Fruit fly (Drosophila melanogaster): ENCODE measurements around the gene Act5C.
A peak's percentile ranks its signal among the peaks of the same experiment; 100 is the strongest.

Act5C gene

DNA sequence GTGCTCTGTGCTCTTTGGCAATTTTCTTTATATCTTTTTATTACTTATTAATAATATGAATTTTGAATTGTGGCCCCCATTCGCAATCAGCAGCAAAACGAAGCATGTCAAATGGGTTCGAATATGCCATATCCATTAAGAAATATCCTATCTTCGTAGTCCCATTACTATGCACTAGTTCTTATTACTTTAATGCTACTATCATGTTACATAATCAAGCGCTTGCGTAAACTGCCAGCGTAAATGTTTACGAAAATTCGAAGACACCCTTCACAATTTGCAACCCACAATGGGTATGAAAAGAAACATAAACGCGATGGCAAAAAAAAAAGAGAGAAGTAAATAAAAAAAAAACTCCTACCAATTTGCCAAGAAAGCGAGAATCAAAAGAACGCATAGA, 26.1 kb downstream of the Act5C start (continued):
- TF ChIP-seq CG8632 (GFP tag; optimal IDR thresholded peaks at IDR 0.05) (peak; percentile 50), Hr39 (GFP tag; optimal IDR thresholded peaks at IDR 0.05) (peak; percentile 72), CG7368 (GFP tag; optimal IDR thresholded peaks at IDR 0.05) (peak; percentile 65), pdm3 (GFP tag; optimal IDR thresholded peaks at IDR 0.05) (peak; percentile 85), Sox15 (GFP tag; optimal IDR thresholded peaks at IDR 0.05) (peak; percentile 50), CG10631 (GFP tag; optimal IDR thresholded peaks at IDR 0.05) (peak; percentile 76), CG8119 (GFP tag; IDR thresholded peaks at IDR 0.05) (peak; percentile 75), svp (GFP tag) (peak; percentile 63), OdsH (GFP tag; optimal IDR thresholded peaks at IDR 0.05) (peak; percentile 80), salr (GFP tag; optimal IDR thresholded peaks at IDR 0.05) (peak; percentile 65 to 68), Ets21C (GFP tag; optimal IDR thresholded peaks at IDR 0.05) (peak; percentile 34), CG34406 (GFP tag; optimal IDR thresholded peaks at IDR 0.05) (peak; percentile 54), lz (GFP tag; optimal IDR thresholded peaks at IDR 0.05) (peak; percentile 46), Lpt (GFP tag; optimal IDR thresholded peaks at IDR 0.05) (peak; percentile 58)

DNA sequence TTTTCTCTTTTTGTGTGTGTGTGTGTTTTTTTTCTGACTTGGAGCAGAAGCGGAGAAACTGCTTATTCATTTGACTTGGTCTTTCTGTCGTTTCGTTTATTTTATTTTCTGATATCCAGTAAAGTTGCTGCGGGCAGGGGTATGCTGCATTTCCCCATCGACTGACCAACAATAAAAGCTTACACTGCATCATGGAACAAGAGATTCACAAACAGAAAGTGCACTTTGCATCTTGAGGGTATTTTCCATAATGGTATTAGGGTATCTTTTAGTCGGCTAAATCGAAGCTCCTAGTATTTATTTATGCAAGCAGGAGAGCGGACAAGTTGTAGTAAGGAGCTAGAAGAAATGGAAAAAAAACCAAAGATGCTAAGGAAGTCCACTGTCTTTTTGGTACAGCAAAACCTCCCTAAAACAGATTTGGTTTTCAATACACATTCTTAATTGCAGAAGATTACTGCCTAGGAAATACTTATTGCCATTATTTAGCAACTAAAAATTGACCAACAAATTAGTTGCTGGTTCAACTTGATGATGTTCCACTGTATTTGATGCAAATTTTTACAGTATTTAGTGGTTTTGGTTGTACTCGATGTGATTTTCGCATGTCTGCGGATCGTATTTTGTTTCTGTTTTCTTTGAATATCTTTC, 31.8 kb downstream of the Act5C start:
- TF ChIP-seq Sox14 (GFP tag; optimal IDR thresholded peaks at IDR 0.05) (peak; percentile 90), fkh (GFP tag; optimal IDR thresholded peaks at IDR 0.05) (no peak), dac (GFP tag; optimal IDR thresholded peaks at IDR 0.05) (peak; percentile 64), CG6792 (GFP tag; optimal IDR thresholded peaks at IDR 0.05) (peak; percentile 71), ss (GFP tag; optimal IDR thresholded peaks at IDR 0.05) (peak; percentile 66 to 72), Sox15 (GFP tag; optimal IDR thresholded peaks at IDR 0.05) (peak; percentile 47), CG15336 (GFP tag; IDR thresholded peaks at IDR 0.05) (peak; percentile 90), CG6163 (GFP tag; IDR thresholded peaks at IDR 0.05) (peak; percentile 90), achi (GFP tag; optimal IDR thresholded peaks at IDR 0.05) (peak; percentile 78), CG34406 (GFP tag; optimal IDR thresholded peaks at IDR 0.05) (peak; percentile 54), Ets21C (GFP tag; optimal IDR thresholded peaks at IDR 0.05) (peak; percentile 40), CG6854 (GFP tag; optimal IDR thresholded peaks at IDR 0.05) (no peak), Sox102F (GFP tag; optimal IDR thresholded peaks at IDR 0.05) (peak; percentile 60), salr (GFP tag; optimal IDR thresholded peaks at IDR 0.05) (peak; percentile 56 to 80), svp (GFP tag) (peak; percentile 86), cyc (GFP tag; optimal IDR thresholded peaks at IDR 0.05) (peak; percentile 82), Blimp-1 (GFP tag; optimal IDR thresholded peaks at IDR 0.05) (no peak), fd59A (GFP tag; optimal IDR thresholded peaks at IDR 0.05) (peak; percentile 65), Hr39 (GFP tag; optimal IDR thresholded peaks at IDR 0.05) (peak; percentile 79), Eip75B (GFP tag; optimal IDR thresholded peaks at IDR 0.05) (peak; percentile 84), pdm3 (GFP tag; optimal IDR thresholded peaks at IDR 0.05) (peak; percentile 87), Hr4 (GFP tag; optimal IDR thresholded peaks at IDR 0.05) (peak; percentile 78), Smox (GFP tag; optimal IDR thresholded peaks at IDR 0.05) (peak; percentile 66), CG8319 (GFP tag; optimal IDR thresholded peaks at IDR 0.05) (peak; percentile 48), CG11294 (GFP tag; IDR thresholded peaks at IDR 0.05) (peak; percentile 53; the same call in 1 of the 2 replicates), acj6 (GFP tag; optimal IDR thresholded peaks at IDR 0.05) (peak; percentile 74), esn (GFP tag; optimal IDR thresholded peaks at IDR 0.05) (peak; percentile 68), CG6276 (GFP tag; optimal IDR thresholded peaks at IDR 0.05) (peak; percentile 64), dsx (GFP tag; optimal IDR thresholded peaks at IDR 0.05; ENCODE audit: poor library complexity, severe bottlenecking) (peak; percentile 79), CG3919 (GFP tag; optimal IDR thresholded peaks at IDR 0.05) (peak; percentile 88), CG11902 (GFP tag; optimal IDR thresholded peaks at IDR 0.05) (peak; percentile 59), Eip78C (GFP tag) (peak; percentile 96), eg (GFP tag; IDR thresholded peaks at IDR 0.05) (peak; percentile 85), Met (GFP tag; optimal IDR thresholded peaks at IDR 0.05) (peak; percentile 67), net (GFP tag; optimal IDR thresholded peaks at IDR 0.05) (peak; percentile 74), CG7368 (GFP tag; optimal IDR thresholded peaks at IDR 0.05) (peak; percentile 68), CG1621 (tag; optimal IDR thresholded peaks at IDR 0.05) (peak; percentile 69), Eip93F (GFP tag; optimal IDR thresholded peaks at IDR 0.05) (no peak), CG10669 (GFP tag; optimal IDR thresholded peaks at IDR 0.05) (peak; percentile 75), CG11762 (GFP tag; optimal IDR thresholded peaks at IDR 0.05; ENCODE audit: insufficient read depth) (peak; percentile 82), CG9139 (GFP tag; optimal IDR thresholded peaks at IDR 0.05) (peak; percentile 22), CG4318 (GFP tag; optimal IDR thresholded peaks at IDR 0.05) (peak; percentile 54), CG8119 (GFP tag; IDR thresholded peaks at IDR 0.05) (peak; percentile 88)
